Worm (Caenorhabditis elegans): Measurements from ENCODE around the gene cyn-16.

cyn-16 gene

ce11 chrII:11979449-11980095 lies 57.0 kb downstream of the cyn-16 start, which contains the start of the genes ash-2 and Y17G7B.20:
TSS of gene ash-2 (plus strand) at chrII:11979838.
TSS of gene Y17G7B.20 (minus strand) at chrII:11979844.
- TF ChIP-seq ceh-28 (tag; optimal IDR thresholded peaks at IDR 0.05) (no peak), fkh-10 (GFP tag; optimal IDR thresholded peaks at IDR 0.05) (no peak), ZK546.5 (tag; optimal IDR thresholded peaks at IDR 0.05) (no peak), lin-15B (tag; optimal IDR thresholded peaks at IDR 0.05) (peak; percentile 21), nhr-23 (tag; optimal IDR thresholded peaks at IDR 0.05) (no peak), nhr-28 (tag; optimal IDR thresholded peaks at IDR 0.05) (no peak), ztf-4 (tag; optimal IDR thresholded peaks at IDR 0.05) (no peak), unc-39 (tag; optimal IDR thresholded peaks at IDR 0.05) (no peak), ztf-11 (tag; optimal IDR thresholded peaks at IDR 0.05) (no peak), ama-1 (optimal IDR thresholded peaks at IDR 0.05) (peak; percentile 38), lsy-12 (tag; optimal IDR thresholded peaks at IDR 0.05) (no peak), mml-1 (tag; optimal IDR thresholded peaks at IDR 0.05) (no peak), ceh-16 (tag; optimal IDR thresholded peaks at IDR 0.05) (no peak), zag-1 (tag; optimal IDR thresholded peaks at IDR 0.05) (no peak), jun-1 (tag; optimal IDR thresholded peaks at IDR 0.05) (no peak), fkh-2 (tag; optimal IDR thresholded peaks at IDR 0.05) (no peak), pqm-1 (tag; optimal IDR thresholded peaks at IDR 0.05) (no peak), pha-4 (tag; optimal IDR thresholded peaks at IDR 0.05) (peak; percentile 18), nhr-43 (tag; optimal IDR thresholded peaks at IDR 0.05; ENCODE audit: poor library complexity, severe bottlenecking) (no peak), egl-5 (tag; optimal IDR thresholded peaks at IDR 0.05) (no peak), elt-3 (tag; optimal IDR thresholded peaks at IDR 0.05) (no peak), nhr-77 (tag; optimal IDR thresholded peaks at IDR 0.05) (no peak), daf-12 (tag; optimal IDR thresholded peaks at IDR 0.05) (no peak), nhr-67 (tag; optimal IDR thresholded peaks at IDR 0.05) (no peak), unc-62 (GFP tag; optimal IDR thresholded peaks at IDR 0.05) (no peak), nhr-237 (tag; optimal IDR thresholded peaks at IDR 0.05) (no peak), nhr-11 (tag; optimal IDR thresholded peaks at IDR 0.05) (no peak), lin-39 (tag; optimal IDR thresholded peaks at IDR 0.05) (peak; percentile 33), elt-2 (tag; optimal IDR thresholded peaks at IDR 0.05) (no peak), snpc-4 (tag; optimal IDR thresholded peaks at IDR 0.05) (peak; percentile 4), nhr-76 (tag; optimal IDR thresholded peaks at IDR 0.05) (no peak), ceh-9 (tag; optimal IDR thresholded peaks at IDR 0.05) (no peak), nhr-12 (tag; optimal IDR thresholded peaks at IDR 0.05) (no peak), R02D3.7 (tag; optimal IDR thresholded peaks at IDR 0.05) (no peak), sea-2 (GFP tag; optimal IDR thresholded peaks at IDR 0.05) (no peak), aly-2 (tag; optimal IDR thresholded peaks at IDR 0.05) (no peak), fos-1 (tag; optimal IDR thresholded peaks at IDR 0.05) (no peak), ceh-82 (tag; optimal IDR thresholded peaks at IDR 0.05) (no peak), tbx-2 (tag; optimal IDR thresholded peaks at IDR 0.05) (no peak), skn-1 (tag; optimal IDR thresholded peaks at IDR 0.05) (no peak), mdl-1 (tag; optimal IDR thresholded peaks at IDR 0.05) (no peak), eor-1 (tag; optimal IDR thresholded peaks at IDR 0.05) (no peak), nhr-25 (tag; optimal IDR thresholded peaks at IDR 0.05) (peak; percentile 3), egl-27 (tag; optimal IDR thresholded peaks at IDR 0.05) (no peak), nfya-1 (tag; optimal IDR thresholded peaks at IDR 0.05; ENCODE audit: insufficient read depth) (no peak), hmg-11 (tag; optimal IDR thresholded peaks at IDR 0.05) (peak; percentile 31), elt-1 (tag; optimal IDR thresholded peaks at IDR 0.05) (no peak)
